Worm (Caenorhabditis elegans): ENCODE results near the gene Y39H10B.3.

Y39H10B.3 gene

ce11 chrV:3673080-3673479 lies 2.5 kb downstream of the Y39H10B.3 start, which contains the start of gene pals-33:
Gene pals-33 (plus strand): TSS chrV:3673380.
- no peak for TF ChIP-seq ceh-43 (GFP tag; optimal IDR thresholded peaks at IDR 0.05)

- TF ChIP-seq cnd-1 (tag; optimal IDR thresholded peaks at IDR 0.05): peak; percentile 39
- TF ChIP-seq unc-62 (GFP tag; optimal IDR thresholded peaks at IDR 0.05): peak; percentile 94
- no peak for TF ChIP-seq drap-1 (GFP tag; optimal IDR thresholded peaks at IDR 0.05)
- TF ChIP-seq unc-120 (tag; optimal IDR thresholded peaks at IDR 0.05; ENCODE audit: poor library complexity, severe bottlenecking): peak; percentile 63
- TF ChIP-seq lin-13 (tag; optimal IDR thresholded peaks at IDR 0.05): no peak
- TF ChIP-seq sem-2 (GFP tag; optimal IDR thresholded peaks at IDR 0.05): no peak
- no peak for TF ChIP-seq ces-1 (GFP tag; optimal IDR thresholded peaks at IDR 0.05)
- no peak for TF ChIP-seq ceh-43 (GFP tag; optimal IDR thresholded peaks at IDR 0.05)
- TF ChIP-seq hlh-1 (tag; optimal IDR thresholded peaks at IDR 0.05): peak; percentile 55
- no peak for TF ChIP-seq nhr-76 (tag; optimal IDR thresholded peaks at IDR 0.05)
Measured at ce11 chrV:3677212-3677611, 6.6 kb downstream of the Y39H10B.3 start.

ce11 chrV:3678513-3678912 lies 7.9 kb downstream of the Y39H10B.3 start:
- TF ChIP-seq lin-13 (tag; optimal IDR thresholded peaks at IDR 0.05) (no peak), elt-3 (tag; optimal IDR thresholded peaks at IDR 0.05) (no peak), unc-62 (GFP tag; optimal IDR thresholded peaks at IDR 0.05) (no peak), drap-1 (GFP tag; optimal IDR thresholded peaks at IDR 0.05) (no peak), snpc-4 (tag; optimal IDR thresholded peaks at IDR 0.05) (no peak), nhr-12 (tag; optimal IDR thresholded peaks at IDR 0.05) (no peak), blmp-1 (tag; optimal IDR thresholded peaks at IDR 0.05) (no peak), nhr-28 (tag; optimal IDR thresholded peaks at IDR 0.05) (no peak), flh-1 (GFP tag; optimal IDR thresholded peaks at IDR 0.05) (no peak), nhr-2 (tag; optimal IDR thresholded peaks at IDR 0.05) (no peak), unc-120 (tag; optimal IDR thresholded peaks at IDR 0.05; ENCODE audit: poor library complexity, severe bottlenecking) (no peak), nhr-76 (tag; optimal IDR thresholded peaks at IDR 0.05) (no peak), ceh-43 (GFP tag; optimal IDR thresholded peaks at IDR 0.05) (no peak)

ce11 chrV:3682553-3682952 lies 12.0 kb downstream of the Y39H10B.3 start, which contains the start of gene W08A12.3:
Gene W08A12.3 (plus strand): TSS chrV:3682853.
- no peak for TF ChIP-seq nhr-2 (tag; optimal IDR thresholded peaks at IDR 0.05)
- TF ChIP-seq hlh-1 (tag; optimal IDR thresholded peaks at IDR 0.05): no peak
- no peak for TF ChIP-seq elt-1 (tag; optimal IDR thresholded peaks at IDR 0.05; ENCODE audit: borderline replicate concordance, insufficient read depth)
- no peak for TF ChIP-seq mep-1 (tag; optimal IDR thresholded peaks at IDR 0.05)

ce11 chrV:3685790-3686208 lies 15.2 kb downstream of the Y39H10B.3 start, which contains the start of gene W08A12.2:
Gene W08A12.2 (minus strand): TSS chrV:3685892.
- TF ChIP-seq lin-32 (GFP tag; optimal IDR thresholded peaks at IDR 0.05) (no peak), hlh-1 (tag; optimal IDR thresholded peaks at IDR 0.05) (peak; percentile 98), sptf-1 (tag; optimal IDR thresholded peaks at IDR 0.05) (no peak), flh-1 (GFP tag; optimal IDR thresholded peaks at IDR 0.05) (no peak), nhr-12 (tag; optimal IDR thresholded peaks at IDR 0.05) (no peak), ceh-83 (GFP tag; optimal IDR thresholded peaks at IDR 0.05) (no peak), mls-2 (tag; optimal IDR thresholded peaks at IDR 0.05) (no peak), elt-1 (tag; optimal IDR thresholded peaks at IDR 0.05; ENCODE audit: borderline replicate concordance, insufficient read depth) (no peak), mab-5 (tag; optimal IDR thresholded peaks at IDR 0.05) (no peak), M03D4.4 (tag; optimal IDR thresholded peaks at IDR 0.05) (no peak), nhr-2 (tag; optimal IDR thresholded peaks at IDR 0.05) (peak; percentile 25), drap-1 (GFP tag; optimal IDR thresholded peaks at IDR 0.05) (no peak), ceh-39 (tag; optimal IDR thresholded peaks at IDR 0.05) (no peak), ces-1 (GFP tag; optimal IDR thresholded peaks at IDR 0.05) (no peak), lin-13 (tag; optimal IDR thresholded peaks at IDR 0.05) (no peak), sem-2 (GFP tag; optimal IDR thresholded peaks at IDR 0.05) (no peak), unc-62 (GFP tag; optimal IDR thresholded peaks at IDR 0.05) (peak; percentile 7), bed-3 (GFP tag; optimal IDR thresholded peaks at IDR 0.05) (no peak), cnd-1 (tag; optimal IDR thresholded peaks at IDR 0.05) (no peak), mep-1 (tag; optimal IDR thresholded peaks at IDR 0.05) (no peak), unc-39 (tag; optimal IDR thresholded peaks at IDR 0.05) (no peak), lsy-2 (tag; optimal IDR thresholded peaks at IDR 0.05) (no peak), nhr-237 (tag; optimal IDR thresholded peaks at IDR 0.05) (no peak), unc-120 (tag; optimal IDR thresholded peaks at IDR 0.05; ENCODE audit: poor library complexity, severe bottlenecking) (peak; percentile 58), tbx-8 (GFP tag; optimal IDR thresholded peaks at IDR 0.05) (no peak)
